4 worm cellular contexts compared by ENCODE assay signal in genomic region chrII:4648785-4649184, ce11.
TF ChIP-seq lines count a peak whose summit lies in the region.

lgc-27 (plus strand) TSS chrII:4649085.

TF ChIP-seq in whole organism, L3 larva, 47 proteins besides CTCF, POLR2A, EP300 and RAD21:
- TF ChIP-seq daf-12 (tag; optimal IDR thresholded peaks at IDR 0.05; lab: Kevin White, UChicago) (no peak), pha-4 (tag; optimal IDR thresholded peaks at IDR 0.05; lab: Kevin White, UChicago) (peak; percentile 16)

TF ChIP-seq in whole organism, late embryonic, 69 proteins besides CTCF, POLR2A, EP300 and RAD21:
- peak; percentile 44 for TF ChIP-seq tbx-2 (tag; optimal IDR thresholded peaks at IDR 0.05; lab: Kevin White, UChicago)
- no peak for TF ChIP-seq C38D4.7 (GFP tag; optimal IDR thresholded peaks at IDR 0.05; lab: Kevin White, UChicago)

TF ChIP-seq in whole organism, mixed stage, embryonic, 35 proteins besides CTCF, POLR2A, EP300 and RAD21:
- TF ChIP-seq nhr-2 (tag; optimal IDR thresholded peaks at IDR 0.05; lab: Kevin White, UChicago) (no peak), pha-4 (tag; optimal IDR thresholded peaks at IDR 0.05; lab: Kevin White, UChicago) (peak; percentile 55)

TF ChIP-seq in whole organism, young adult, 124 proteins besides CTCF, POLR2A, EP300 and RAD21:
- TF ChIP-seq sptf-2 (GFP tag; optimal IDR thresholded peaks at IDR 0.05; lab: Kevin White, UChicago) (no peak), madf-3 (GFP tag; IDR thresholded peaks at IDR 0.05; lab: Robert Waterston, UW) (0 out of 2 replicates have a peak, but pooled peaks have one; percentile 8)
